Worm (Caenorhabditis elegans) whole organism, midembryonic: ENCODE results near the gene heri-1.

Experiments used
- T22C8.4 ChIP-seq: fragments of 200-800 bp; sonication (Bioruptor generic); IDR thresholded peaks from 2 replicates; pipeline ENCODE4 v1.3.6; 2022; ENCODE audit warnings: missing genetic modification characterization, missing compliant biosample characterization
- cog-1 ChIP-seq: sonication (generic microtip); optimal IDR thresholded peaks from 2 replicates; lab custom pipeline; 2016; ENCODE audit warnings: missing genetic modification characterization, missing compliant biosample characterization
- flt-1 ChIP-seq: fragments of 200-800 bp; sonication (Bioruptor generic); IDR thresholded peaks from 2 replicates; pipeline ENCODE4 v1.3.6; 2022; ENCODE audit warnings: missing genetic modification characterization, missing compliant biosample characterization
- klf-2 ChIP-seq: fragments of 200-800 bp; sonication (Bioruptor generic); conservative IDR thresholded peaks from 2 replicates; pipeline ENCODE4 v1.3.6; 2022; ENCODE audit warnings: missing genetic modification reagents, missing genetic modification characterization, missing compliant biosample characterization
- med-1 ChIP-seq: sonication (generic microtip); optimal IDR thresholded peaks from 2 replicates; lab custom pipeline; 2017; ENCODE audit warnings: missing genetic modification characterization, mild to moderate bottlenecking, missing compliant biosample characterization, antibody characterized with exemption, missing genetic modification reagents; ENCODE audit not compliant: insufficient read depth
- ref-1 ChIP-seq: fragments of 200-800 bp; sonication (Bioruptor generic); conservative IDR thresholded peaks from 2 replicates; pipeline ENCODE4 v1.3.6; 2022; ENCODE audit warnings: missing genetic modification reagents, missing genetic modification characterization, missing compliant biosample characterization
- tab-1 ChIP-seq: fragments of 200-800 bp; sonication (Bioruptor generic); IDR thresholded peaks from 2 replicates; pipeline ENCODE4 v1.3.6; 2022; ENCODE audit warnings: missing genetic modification characterization, missing compliant biosample characterization
- ztf-23 ChIP-seq: fragments of 200-800 bp; sonication (Bioruptor generic); IDR thresholded peaks from 2 replicates; pipeline ENCODE4 v1.3.6; 2022; ENCODE audit warnings: missing genetic modification reagents, missing genetic modification characterization, missing compliant biosample characterization
- ztf-29 ChIP-seq: fragments of 200-800 bp; sonication (Bioruptor generic); IDR thresholded peaks from 2 replicates; pipeline ENCODE4 v1.3.6; 2022; ENCODE audit warnings: missing genetic modification reagents, missing genetic modification characterization, missing compliant biosample characterization

DNA sequence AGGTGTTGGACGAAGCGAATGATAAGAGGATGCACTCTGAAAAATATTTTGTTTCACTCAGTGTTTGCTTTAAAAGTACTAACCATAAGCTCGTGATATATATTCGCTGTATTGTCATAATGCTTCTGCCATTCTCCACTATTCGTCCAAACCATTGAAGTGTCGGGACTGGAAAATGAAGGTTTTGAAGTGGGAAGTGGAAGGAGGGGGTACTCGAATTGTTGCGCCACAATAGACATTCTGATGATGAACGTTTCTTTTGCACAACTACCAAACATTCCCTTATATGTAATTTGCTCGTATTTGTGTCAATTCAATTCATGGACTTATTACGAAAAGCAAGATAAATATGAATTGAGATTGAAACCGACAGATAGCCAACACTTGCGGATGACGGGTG, 2.3 kb upstream of the heri-1 start:
- TF ChIP-seq flt-1 (no peak), cog-1 (tag; lab: Kevin White, UChicago) (no peak), klf-2 (GFP tag; lab: Robert Waterston, UW) (no peak), tab-1 (GFP tag; lab: Robert Waterston, UW) (no peak), ztf-29 (GFP tag; lab: Robert Waterston, UW) (no peak), med-1 (GFP tag; lab: Kevin White, UChicago) (no peak), ref-1 (GFP tag; lab: Robert Waterston, UW) (no peak), T22C8.4 (no peak), ztf-23 (GFP tag; lab: Robert Waterston, UW) (no peak)
